Fruit fly (Drosophila melanogaster) whole organism, adult: Measurements from ENCODE around the gene LanB2.

Experiments
- CG11617 ChIP-seq: fragments of 200-800 bp; sonication (Bioruptor generic); optimal IDR thresholded peaks from 2 replicates; lab custom pipeline; 2017; ENCODE audit warnings: mild to moderate bottlenecking, missing biosample characterization, missing genetic modification reagents, missing genetic modification characterization
- CG12768 ChIP-seq: fragments of 200-800 bp; sonication (Bioruptor generic); optimal IDR thresholded peaks from 2 replicates; lab custom pipeline; 2017; ENCODE audit warnings: missing biosample characterization, missing genetic modification characterization, mild to moderate bottlenecking, moderate library complexity, missing genetic modification reagents
- CG14711 ChIP-seq: fragments of 200-800 bp; sonication (Bioruptor generic); optimal IDR thresholded peaks from 2 replicates; lab custom pipeline; 2018; ENCODE audit warnings: missing biosample characterization, mild to moderate bottlenecking, missing genetic modification characterization, moderate library complexity
- CG1620 ChIP-seq: fragments of 200-800 bp; sonication (Bioruptor generic); optimal IDR thresholded peaks from 2 replicates; lab custom pipeline; 2016; ENCODE audit warnings: missing biosample characterization, missing genetic modification characterization
- CG33017 ChIP-seq: fragments of 200-800 bp; sonication (Bioruptor generic); optimal IDR thresholded peaks from 2 replicates; lab custom pipeline; 2018; ENCODE audit warnings: missing biosample characterization, mild to moderate bottlenecking, missing genetic modification characterization, moderate library complexity
- CG5204 ChIP-seq: fragments of 200-800 bp; sonication (Bioruptor generic); optimal IDR thresholded peaks from 2 replicates; lab custom pipeline; 2016; ENCODE audit warnings: missing biosample characterization, missing genetic modification characterization
- CG7045 ChIP-seq: fragments of 200-800 bp; sonication (Bioruptor generic); optimal IDR thresholded peaks from 2 replicates; lab custom pipeline; 2017; ENCODE audit warnings: missing biosample characterization, mild to moderate bottlenecking, missing genetic modification characterization
- CG7101 ChIP-seq: fragments of 200-800 bp; sonication (Bioruptor generic); optimal IDR thresholded peaks from 2 replicates; lab custom pipeline; 2018; ENCODE audit warnings: missing biosample characterization, mild to moderate bottlenecking, missing genetic modification characterization, moderate library complexity
- Clk ChIP-seq: fragments of 200-800 bp; sonication (Bioruptor generic); optimal IDR thresholded peaks from 2 replicates; lab custom pipeline; 2017; ENCODE audit warnings: missing biosample characterization, missing genetic modification characterization
- Crg-1 ChIP-seq: fragments of 200-800 bp; sonication (Bioruptor generic); optimal IDR thresholded peaks from 2 replicates; lab custom pipeline; 2016; ENCODE audit warnings: missing biosample characterization, missing genetic modification characterization
- Hr96 ChIP-seq: fragments of 200-800 bp; sonication (Bioruptor generic); optimal IDR thresholded peaks from 2 replicates; lab custom pipeline; 2016; ENCODE audit warnings: missing biosample characterization, missing genetic modification characterization
- Mnt ChIP-seq: fragments of 200-800 bp; sonication (Bioruptor generic); optimal IDR thresholded peaks from 2 replicates; lab custom pipeline; 2016; ENCODE audit warnings: missing biosample characterization, mild to moderate bottlenecking, missing genetic modification characterization
- bab1 ChIP-seq: fragments of 200-800 bp; sonication (Bioruptor generic); optimal IDR thresholded peaks from 3 replicates; lab custom pipeline; 2019; ENCODE audit warnings: missing biosample characterization, mild to moderate bottlenecking, missing genetic modification characterization, moderate library complexity
- cic ChIP-seq: fragments of 200-800 bp; sonication (Bioruptor generic); optimal IDR thresholded peaks from 2 replicates; lab custom pipeline; 2017; ENCODE audit warnings: missing biosample characterization, mild to moderate bottlenecking, missing genetic modification characterization, moderate library complexity
- cnc ChIP-seq, 2 experiments: fragments of >200 bp; optimal IDR thresholded peaks; 2 replicates each; lab custom pipeline; 2017
- kay ChIP-seq: fragments of 200-800 bp; sonication (Bioruptor generic); peaks from one replicate; lab custom pipeline; 2016; ENCODE audit warnings: missing biosample characterization, missing genetic modification characterization, borderline replicate concordance
- ovo ChIP-seq: fragments of 200-800 bp; sonication (Bioruptor generic); optimal IDR thresholded peaks from 2 replicates; lab custom pipeline; 2016; ENCODE audit warnings: missing biosample characterization, missing genetic modification characterization
- pad ChIP-seq: fragments of 200-800 bp; sonication (Bioruptor generic); optimal IDR thresholded peaks from 3 replicates; lab custom pipeline; 2017; ENCODE audit warnings: missing biosample characterization, missing genetic modification characterization, mild to moderate bottlenecking, moderate library complexity, missing genetic modification reagents
- tj ChIP-seq: fragments of 200-800 bp; sonication (Bioruptor generic); optimal IDR thresholded peaks from 3 replicates; lab custom pipeline; 2017; ENCODE audit warnings: missing biosample characterization, mild to moderate bottlenecking, missing genetic modification characterization, moderate library complexity
- toe ChIP-seq: fragments of 200-800 bp; sonication (Bioruptor generic); optimal IDR thresholded peaks from 2 replicates; lab custom pipeline; 2016; ENCODE audit warnings: missing biosample characterization, missing genetic modification characterization

Gene LanB2

DNA sequence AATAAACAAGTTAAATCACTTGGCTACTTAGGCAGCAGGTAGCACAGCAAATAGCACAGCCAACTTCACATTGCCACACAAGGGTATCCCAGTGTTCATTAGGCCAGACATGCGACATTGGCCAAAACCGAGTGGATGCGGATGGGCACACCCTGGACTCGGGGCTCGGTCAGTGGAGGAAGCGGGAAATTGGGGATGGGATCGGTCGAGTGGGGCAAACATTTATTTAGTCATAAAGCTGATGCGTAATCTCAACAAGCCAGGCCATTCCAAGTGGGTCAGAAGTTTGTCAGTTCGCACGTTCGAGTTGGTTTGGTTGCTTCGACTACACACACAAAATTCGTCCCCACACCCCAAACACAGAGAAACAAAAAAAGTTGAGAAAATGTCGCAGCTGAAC, 16.0 kb upstream of the LanB2 start, which contains the start of gene CG3222:
TSS of gene CG3222 (plus strand) at position 301 of the 400 bp plus-strand sequence.
- TF ChIP-seq bab1 (GFP tag; lab: Kevin White, UChicago) (no peak), toe (GFP tag; lab: Kevin White, UChicago) (no peak), Hr96 (GFP tag; lab: Kevin White, UChicago) (no peak), CG11617 (GFP tag; lab: Kevin White, UChicago) (no peak), CG7101 (no peak), CG33017 (no peak), CG1620 (GFP tag; lab: Kevin White, UChicago) (no peak), Mnt (GFP tag; lab: Kevin White, UChicago) (no peak), cnc (optimal IDR thresholded peaks at IDR 0.05; lab: Kevin White, UChicago) (no peak), cic (no peak), pad (GFP tag; lab: Kevin White, UChicago) (no peak), CG12768 (GFP tag; lab: Kevin White, UChicago) (no peak), CG14711 (no peak), CG7045 (no peak), Crg-1 (no peak), kay (GFP tag; lab: Kevin White, UChicago) (no peak)

DNA sequence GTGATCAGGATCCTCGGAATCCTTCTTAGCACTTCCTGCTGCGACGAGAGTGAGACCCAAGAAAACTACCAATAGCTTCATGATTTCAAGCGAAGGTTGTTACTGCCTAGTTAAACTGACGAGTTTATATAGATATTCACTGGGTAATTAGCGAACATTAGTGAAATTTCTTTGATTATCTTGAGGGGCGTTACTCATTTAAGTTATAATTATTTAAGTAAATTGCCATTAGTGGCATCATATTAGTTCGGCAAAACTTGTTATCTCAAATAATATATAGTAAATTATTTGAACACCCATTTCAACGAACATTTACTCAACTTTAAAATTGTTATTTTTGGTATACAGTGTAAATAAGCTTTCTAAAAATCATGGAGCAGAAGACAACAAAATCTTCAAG, 13.5 kb upstream of the LanB2 start, which contains the start of the genes CG3088 and CG3306:
TSS of gene CG3088 (minus strand) at position 101 of the 400 bp plus-strand sequence.
TSS of gene CG3306 (plus strand) at position 299 of the 400 bp plus-strand sequence.
- TF ChIP-seq Hr96 (GFP tag; lab: Kevin White, UChicago) (no peak), CG33017 (no peak), toe (GFP tag; lab: Kevin White, UChicago) (no peak), CG7045 (no peak), Clk (no peak), CG14711 (no peak), tj (GFP tag; lab: Kevin White, UChicago) (no peak), Mnt (GFP tag; lab: Kevin White, UChicago) (no peak), CG11617 (GFP tag; lab: Kevin White, UChicago) (no peak), CG12768 (GFP tag; lab: Kevin White, UChicago) (no peak), CG1620 (GFP tag; lab: Kevin White, UChicago) (no peak), cic (no peak), pad (GFP tag; lab: Kevin White, UChicago) (no peak), cnc (optimal IDR thresholded peaks at IDR 0.05; lab: Kevin White, UChicago) (no peak), CG5204 (GFP tag; lab: Kevin White, UChicago) (no peak), Crg-1 (no peak)

DNA sequence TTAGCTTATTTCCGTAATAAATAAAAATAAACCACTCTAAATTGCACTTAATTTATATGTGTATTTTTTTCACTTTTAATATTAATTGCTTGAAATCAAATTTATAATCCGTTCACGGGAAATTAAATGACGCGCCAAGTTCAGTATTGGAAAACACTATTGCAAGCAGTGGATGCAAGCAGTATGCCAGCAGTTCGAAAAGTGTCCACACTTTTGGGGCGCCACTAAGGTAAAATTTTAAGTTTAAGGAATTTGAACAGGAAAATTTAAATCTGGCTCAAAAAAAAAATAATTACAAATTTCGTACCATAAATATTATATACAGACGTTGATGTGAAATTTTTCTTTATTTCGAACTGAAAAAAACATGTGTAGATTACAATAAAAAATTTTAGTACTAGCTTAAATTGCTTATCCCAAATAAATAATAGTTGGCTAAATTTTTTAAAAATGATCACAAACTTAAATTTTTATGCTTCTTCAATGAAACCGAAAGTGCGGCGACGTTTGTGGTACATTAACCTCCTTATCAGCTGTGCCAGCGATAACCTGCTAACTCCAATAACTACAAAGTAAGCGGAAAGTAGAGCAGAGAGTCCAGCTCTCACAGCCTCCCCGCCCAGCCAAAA, 640 bp upstream of the LanB2 start:
- TF ChIP-seq toe (GFP tag; lab: Kevin White, UChicago) (peak; percentile 35), ovo (no peak), CG5204 (GFP tag; lab: Kevin White, UChicago) (no peak), CG1620 (GFP tag; lab: Kevin White, UChicago) (no peak), CG33017 (no peak), cnc (optimal IDR thresholded peaks at IDR 0.05; lab: Kevin White, UChicago) (no peak), cic (no peak), bab1 (GFP tag; lab: Kevin White, UChicago) (peak; percentile 15), CG11617 (GFP tag; lab: Kevin White, UChicago) (no peak), pad (GFP tag; lab: Kevin White, UChicago) (peak; percentile 35), CG14711 (no peak), kay (GFP tag; lab: Kevin White, UChicago) (no peak), Mnt (GFP tag; lab: Kevin White, UChicago) (no peak), Clk (no peak), CG7045 (no peak), tj (GFP tag; lab: Kevin White, UChicago) (no peak), Crg-1 (no peak), Hr96 (GFP tag; lab: Kevin White, UChicago) (no peak), CG7101 (peak; percentile 28)

DNA sequence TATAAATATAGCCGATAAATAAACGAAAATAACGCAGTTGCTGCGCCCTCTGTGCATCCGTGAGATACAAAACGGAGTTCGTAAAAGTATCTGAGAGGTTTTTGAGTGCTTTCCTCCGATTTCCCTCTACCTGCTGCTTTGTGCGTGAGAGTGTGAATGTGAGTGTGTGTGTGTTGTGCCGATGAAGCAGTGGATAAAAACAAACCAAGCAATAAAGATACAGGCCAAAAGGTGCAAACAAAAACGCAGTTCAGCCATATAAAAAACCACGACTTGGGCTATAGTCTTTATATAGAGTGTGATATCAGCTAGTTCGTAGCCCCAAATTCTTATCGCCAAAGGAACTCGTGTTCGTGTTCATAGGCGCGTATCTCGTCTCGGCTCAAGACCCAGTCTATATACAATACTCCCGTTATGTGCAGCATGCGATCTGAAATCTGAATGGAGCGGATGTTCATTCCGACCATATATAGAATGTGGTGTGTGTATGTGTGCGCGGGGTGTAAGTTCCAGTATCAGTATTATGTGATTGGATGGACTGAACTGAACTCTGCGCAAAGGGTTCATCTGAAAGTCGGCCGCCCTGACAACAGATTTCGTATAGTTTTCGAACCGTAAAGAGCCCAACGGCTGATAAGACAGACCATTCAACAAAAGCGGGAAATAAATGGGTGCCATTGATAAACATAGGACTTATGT, 878 bp downstream of the LanB2 start:
- TF ChIP-seq CG7045, result no peak
- TF ChIP-seq tj (GFP tag; lab: Kevin White, UChicago), result peak; percentile 48
- peak; percentile 11 for TF ChIP-seq cic

DNA sequence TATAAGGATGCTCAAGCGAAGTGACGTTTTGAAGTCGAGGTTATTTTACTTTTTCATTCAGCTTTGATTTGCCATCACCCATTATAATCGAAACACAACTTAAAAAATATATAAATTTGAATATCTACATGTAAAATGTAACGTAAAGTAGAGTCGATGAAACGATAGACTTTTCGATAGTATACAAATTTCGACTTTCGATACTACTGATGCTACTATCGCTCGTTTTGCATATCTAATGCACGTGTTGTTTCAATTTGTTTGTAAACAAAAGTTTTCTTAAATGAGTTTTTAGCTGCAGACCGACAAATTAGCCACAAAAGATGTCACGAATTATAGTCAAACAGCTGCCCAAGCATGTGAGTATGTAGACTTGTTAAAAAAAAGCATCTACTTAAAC, 9.3 kb downstream of the LanB2 start, which contains the start of gene CG3335:
TSS of gene CG3335 (plus strand) at position 224 of the 400 bp plus-strand sequence.
- TF ChIP-seq Mnt (GFP tag; lab: Kevin White, UChicago), result peak; percentile 95
- TF ChIP-seq cnc (optimal IDR thresholded peaks at IDR 0.05; lab: Kevin White, UChicago), result no peak

DNA sequence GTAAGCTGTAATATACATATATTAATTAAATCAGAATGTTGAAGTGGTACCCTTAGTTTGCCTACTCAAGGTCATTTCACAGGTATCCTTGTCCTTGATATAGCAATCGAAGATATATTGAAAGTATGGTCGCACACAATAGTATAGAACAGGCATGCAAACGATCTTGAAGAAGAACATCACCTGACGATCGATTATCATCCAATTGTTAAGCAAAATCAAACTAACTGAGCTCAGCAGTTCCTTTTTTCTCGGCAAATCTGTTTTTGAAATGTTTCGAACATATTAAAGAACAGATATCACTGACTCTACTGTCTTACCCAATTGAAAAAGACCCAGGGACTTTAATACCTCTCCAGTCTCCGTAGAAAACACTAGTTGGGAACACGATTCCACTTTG, 13.7 kb downstream of the LanB2 start, which contains the start of gene Cyp40:
TSS of gene Cyp40 (plus strand) at position 301 of the 400 bp plus-strand sequence.
- no peak for TF ChIP-seq Mnt (GFP tag; lab: Kevin White, UChicago)
- no peak for TF ChIP-seq pad (GFP tag; lab: Kevin White, UChicago)

DNA sequence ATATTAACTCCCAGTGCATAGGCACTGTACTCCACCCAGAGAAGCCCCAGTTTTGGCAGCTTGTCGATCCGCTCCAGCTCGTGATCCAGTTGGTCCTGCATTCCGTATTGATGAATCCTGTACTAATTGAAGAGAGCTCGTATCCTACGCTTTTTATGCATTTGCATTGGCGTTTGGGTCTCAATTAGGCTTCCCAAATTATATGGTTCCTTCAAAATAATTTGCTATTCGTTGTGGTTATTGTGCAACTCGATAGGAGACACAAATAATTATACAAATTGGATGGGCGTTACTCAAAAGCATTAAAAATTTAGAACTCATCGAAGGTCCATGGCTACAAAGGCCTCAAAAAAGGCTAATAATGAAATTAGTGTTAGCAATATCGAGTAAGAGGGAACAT, 14.4 kb downstream of the LanB2 start, which contains the start of gene Or67b:
TSS of gene Or67b (minus strand) at position 101 of the 400 bp plus-strand sequence.
- TF ChIP-seq CG12768 (GFP tag; lab: Kevin White, UChicago) (no peak), CG1620 (GFP tag; lab: Kevin White, UChicago) (no peak), toe (GFP tag; lab: Kevin White, UChicago) (no peak), Mnt (GFP tag; lab: Kevin White, UChicago) (no peak)
